Fruit fly (Drosophila melanogaster): Measurements from ENCODE around the gene Pmvk.

The Pmvk gene

DNA sequence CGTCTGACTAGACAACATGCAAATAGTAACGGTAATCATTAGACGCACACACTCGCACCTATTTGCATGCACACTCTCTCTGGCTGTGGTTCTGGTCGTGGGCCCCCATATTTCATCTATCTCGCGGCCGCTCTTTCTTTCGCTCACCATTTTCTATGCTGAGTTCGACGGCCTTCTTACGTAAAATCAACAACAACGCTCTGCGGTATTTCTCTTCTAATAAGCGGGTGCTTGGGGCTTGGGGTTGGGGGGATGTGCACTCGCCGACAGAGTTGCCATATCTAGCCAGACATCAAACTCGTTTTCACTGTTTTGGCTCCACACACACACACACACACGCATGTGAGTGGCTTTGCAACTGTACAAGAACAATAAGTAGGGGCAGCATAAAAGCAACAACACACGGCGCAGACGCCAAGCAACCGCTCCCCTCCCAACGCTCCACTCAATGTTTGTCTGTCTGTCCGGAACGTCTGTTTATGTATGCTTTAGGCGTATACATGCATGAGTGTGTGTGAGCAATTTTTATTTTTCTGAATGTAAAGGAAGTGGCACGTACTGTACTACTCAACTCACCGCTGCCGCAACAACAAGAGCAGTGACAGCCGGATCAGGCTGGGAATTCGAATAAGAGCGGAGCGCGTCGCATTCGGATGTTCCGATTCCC lies 5.1 kb downstream of the Pmvk start (continued):
- TF ChIP-seq D (optimal IDR thresholded peaks at IDR 0.05) (peak; percentile 33), D (GFP tag; optimal IDR thresholded peaks at IDR 0.05) (no peak), CG3407 (GFP tag; optimal IDR thresholded peaks at IDR 0.05) (no peak), Eip74EF (GFP tag; optimal IDR thresholded peaks at IDR 0.05) (no peak), Dref (GFP tag; IDR thresholded peaks at IDR 0.05) (no peak), CG16779 (GFP tag; IDR thresholded peaks at IDR 0.05) (no peak), dmrt99B (tag; optimal IDR thresholded peaks at IDR 0.05) (no peak), CG8290 (GFP tag; optimal IDR thresholded peaks at IDR 0.05) (no peak), CG8290 (tag; optimal IDR thresholded peaks at IDR 0.05) (no peak), CG12236 (GFP tag; optimal IDR thresholded peaks at IDR 0.05) (no peak), pros (GFP tag; optimal IDR thresholded peaks at IDR 0.05) (peak; percentile 78), CG13287 (GFP tag; IDR thresholded peaks at IDR 0.05; ENCODE audit: partially characterized antibody) (peak; percentile 62; the same call in 1 of the 2 replicates), Dbx (GFP tag; IDR thresholded peaks at IDR 0.05) (no peak), abd-A (tag; optimal IDR thresholded peaks at IDR 0.05) (peak; percentile 94), CG6254 (GFP tag; optimal IDR thresholded peaks at IDR 0.05) (no peak), Abd-B (GFP tag; optimal IDR thresholded peaks at IDR 0.05) (peak; percentile 52), CG8388 (GFP tag; optimal IDR thresholded peaks at IDR 0.05) (no peak), Gug (GFP tag; IDR thresholded peaks at IDR 0.05) (no peak), CG2116 (GFP tag; optimal IDR thresholded peaks at IDR 0.05) (no peak), CG2129 (GFP tag; IDR thresholded peaks at IDR 0.05; ENCODE audit: partially characterized antibody) (no peak), CG31224 (GFP tag; IDR thresholded peaks at IDR 0.05) (no peak), CG7271 (tag; optimal IDR thresholded peaks at IDR 0.05) (no peak), CG9797 (GFP tag; optimal IDR thresholded peaks at IDR 0.05) (no peak), Ets97D (GFP tag; optimal IDR thresholded peaks at IDR 0.05) (no peak), zen (tag; optimal IDR thresholded peaks at IDR 0.05) (no peak), CG17328 (GFP tag; IDR thresholded peaks at IDR 0.05) (no peak), crp (GFP tag; optimal IDR thresholded peaks at IDR 0.05) (no peak), CG13624 (GFP tag; optimal IDR thresholded peaks at IDR 0.05) (no peak), CG14667 (GFP tag; IDR thresholded peaks at IDR 0.05) (no peak), CG10431 (GFP tag; optimal IDR thresholded peaks at IDR 0.05) (no peak), fru (optimal IDR thresholded peaks at IDR 0.05) (no peak), CG8765 (GFP tag; IDR thresholded peaks at IDR 0.05) (no peak), CG11247 (GFP tag; IDR thresholded peaks at IDR 0.05) (no peak), slp2 (GFP tag; optimal IDR thresholded peaks at IDR 0.05) (no peak), Lpt (GFP tag; optimal IDR thresholded peaks at IDR 0.05) (no peak), phol (tag; optimal IDR thresholded peaks at IDR 0.05) (no peak), CG15011 (GFP tag; optimal IDR thresholded peaks at IDR 0.05) (no peak), CG18599 (GFP tag; optimal IDR thresholded peaks at IDR 0.05) (no peak), CoRest (tag; optimal IDR thresholded peaks at IDR 0.05) (no peak), MBD-R2 (GFP tag; IDR thresholded peaks at IDR 0.05) (no peak), CG9876 (GFP tag; optimal IDR thresholded peaks at IDR 0.05) (no peak), Hand (GFP tag; optimal IDR thresholded peaks at IDR 0.05) (no peak), Sry-β (GFP tag; optimal IDR thresholded peaks at IDR 0.05) (no peak), zf30C (GFP tag; optimal IDR thresholded peaks at IDR 0.05) (no peak), CG6683 (GFP tag; optimal IDR thresholded peaks at IDR 0.05) (no peak), tin (GFP tag; optimal IDR thresholded peaks at IDR 0.05) (no peak), nerfin-2 (GFP tag; IDR thresholded peaks at IDR 0.05; ENCODE audit: partially characterized antibody) (no peak; the same call in 1 of the 2 replicates), CG15696 (tag; optimal IDR thresholded peaks at IDR 0.05) (no peak), mam (GFP tag; optimal IDR thresholded peaks at IDR 0.05) (no peak), br (optimal IDR thresholded peaks at IDR 0.05) (no peak), Meics (GFP tag; optimal IDR thresholded peaks at IDR 0.05) (no peak)

Data from whole organism, embryonic.